Worm (Caenorhabditis elegans) whole organism, late embryonic: Measurements from ENCODE around the gene srbc-34.
A peak's percentile ranks its signal among the peaks of the same experiment; 100 is the strongest.

Source experiments
- ama-1 ChIP-seq: fragments of 150-350 bp; optimal IDR thresholded peaks from 2 replicates; lab custom pipeline; 2014
- ceh-22 ChIP-seq: sonication (generic microtip); optimal IDR thresholded peaks from 2 replicates; lab custom pipeline; 2017; ENCODE audit warnings: missing biosample characterization, missing genetic modification characterization
- ceh-30 ChIP-seq: fragments of 150-350 bp; optimal IDR thresholded peaks from 2 replicates; lab custom pipeline; 2014; ENCODE audit warnings: missing biosample characterization, missing genetic modification characterization
- che-1 ChIP-seq: sonication (generic microtip); optimal IDR thresholded peaks from 2 replicates; lab custom pipeline; 2016; ENCODE audit warnings: mild to moderate bottlenecking, missing genetic modification characterization, missing compliant biosample characterization
- fkh-10 ChIP-seq: fragments of 150-350 bp; optimal IDR thresholded peaks from 2 replicates; lab custom pipeline; 2014; ENCODE audit warnings: missing biosample characterization, missing genetic modification reagents, missing genetic modification characterization
- fkh-6 ChIP-seq: sonication (generic microtip); optimal IDR thresholded peaks from 2 replicates; lab custom pipeline; 2016; ENCODE audit warnings: missing genetic modification characterization, missing compliant biosample characterization
- lim-6 ChIP-seq: sonication (generic microtip); optimal IDR thresholded peaks from 2 replicates; lab custom pipeline; 2016; ENCODE audit warnings: missing genetic modification characterization, missing compliant biosample characterization
- nhr-11 ChIP-seq: fragments of 150-350 bp; optimal IDR thresholded peaks from 2 replicates; lab custom pipeline; 2014; ENCODE audit warnings: missing biosample characterization, missing genetic modification characterization
- odd-2 ChIP-seq: sonication (generic microtip); optimal IDR thresholded peaks from 2 replicates; lab custom pipeline; 2017; ENCODE audit warnings: antibody characterized with exemption, mild to moderate bottlenecking, missing genetic modification characterization, missing compliant biosample characterization
- pag-3 ChIP-seq: sonication (generic microtip); optimal IDR thresholded peaks from 2 replicates; lab custom pipeline; 2016; ENCODE audit warnings: missing compliant biosample characterization, missing genetic modification characterization, borderline replicate concordance
- pqm-1 ChIP-seq: sonication (generic microtip); optimal IDR thresholded peaks from 2 replicates; lab custom pipeline; 2016; ENCODE audit warnings: missing genetic modification characterization, missing compliant biosample characterization
- tbx-7 ChIP-seq: sonication (generic microtip); optimal IDR thresholded peaks from 2 replicates; lab custom pipeline; 2016; ENCODE audit warnings: missing genotype, missing genetic modification characterization, missing compliant biosample characterization

- TF ChIP-seq ama-1 = no peak
- no peak for TF ChIP-seq ceh-30 (tag; lab: Kevin White, UChicago)
- TF ChIP-seq fkh-10 = no peak
- TF ChIP-seq pqm-1 (tag; lab: Kevin White, UChicago) = no peak
- no peak for TF ChIP-seq nhr-11
- no peak for TF ChIP-seq lim-6
- peak; percentile 42 for TF ChIP-seq pag-3 (tag; lab: Kevin White, UChicago)
- no peak for TF ChIP-seq odd-2 (tag; lab: Kevin White, UChicago)
- TF ChIP-seq che-1 (tag; lab: Kevin White, UChicago) = no peak
- no peak for TF ChIP-seq tbx-7
- TF ChIP-seq ceh-22 (tag; lab: Kevin White, UChicago) = no peak
- TF ChIP-seq fkh-6 (tag; lab: Kevin White, UChicago) = no peak
Observed at ce11 chrV:20241243-20241862, 35.2 kb downstream of the srbc-34 start.
